Fruit fly (Drosophila melanogaster) whole organism, embryonic: Measurements from ENCODE around the gene Drsl2.

Source experiments
- Aef1 ChIP-seq: fragments of 200-800 bp; sonication (Bioruptor generic); IDR thresholded peaks from 3 replicates; pipeline ENCODE4 v1.3.6; 2022; ENCODE audit warnings: missing biosample characterization, missing genetic modification characterization
- CG11504 ChIP-seq: fragments of 200-800 bp; sonication (Bioruptor generic); optimal IDR thresholded peaks from 3 replicates; lab custom pipeline; 2019; ENCODE audit warnings: missing biosample characterization, mild to moderate bottlenecking, missing genetic modification characterization, moderate library complexity
- CG11695 ChIP-seq: fragments of 200-800 bp; sonication (Bioruptor generic); IDR thresholded peaks from 3 replicates; pipeline ENCODE4 v1.3.6; 2022; ENCODE audit warnings: missing biosample characterization, missing genetic modification characterization
- CG13296 ChIP-seq: fragments of 200-800 bp; sonication (Bioruptor generic); optimal IDR thresholded peaks from 3 replicates; lab custom pipeline; 2018; ENCODE audit warnings: missing biosample characterization, mild to moderate bottlenecking, missing genetic modification characterization
- CG14441 ChIP-seq: fragments of 200-800 bp; sonication (Bioruptor generic); IDR thresholded peaks from 2 replicates; pipeline ENCODE4 v1.3.6; 2022; ENCODE audit warnings: missing biosample characterization, missing genetic modification characterization
- CG15269 ChIP-seq: fragments of 200-800 bp; sonication (Bioruptor generic); optimal IDR thresholded peaks from 2 replicates; lab custom pipeline; 2018; ENCODE audit warnings: missing biosample characterization, mild to moderate bottlenecking, missing genetic modification characterization, moderate library complexity
- CG1529 ChIP-seq: fragments of 200-800 bp; sonication (Bioruptor generic); optimal IDR thresholded peaks from 3 replicates; lab custom pipeline; 2018; ENCODE audit warnings: missing biosample characterization, missing genetic modification characterization
- CG1603 ChIP-seq: fragments of 200-800 bp; sonication (Bioruptor generic); optimal IDR thresholded peaks from 2 replicates; lab custom pipeline; 2019; ENCODE audit warnings: missing biosample characterization, mild to moderate bottlenecking, missing genetic modification characterization, moderate library complexity
- CG17361 ChIP-seq: fragments of 200-800 bp; sonication (Bioruptor generic); IDR thresholded peaks from 3 replicates; pipeline ENCODE4 v1.3.6; 2022; ENCODE audit warnings: missing biosample characterization, missing genetic modification characterization
- CG17385 ChIP-seq: fragments of 200-800 bp; sonication (Bioruptor generic); optimal IDR thresholded peaks from 3 replicates; lab custom pipeline; 2018; ENCODE audit warnings: missing biosample characterization, mild to moderate bottlenecking, missing genetic modification characterization
- CG18476 ChIP-seq: fragments of 200-800 bp; sonication (Bioruptor generic); optimal IDR thresholded peaks from 2 replicates; lab custom pipeline; 2016; ENCODE audit warnings: missing biosample characterization, mild to moderate bottlenecking, missing genetic modification characterization
- CG2678 ChIP-seq: fragments of 200-800 bp; sonication (Bioruptor generic); optimal IDR thresholded peaks from 3 replicates; lab custom pipeline; 2019; ENCODE audit warnings: missing biosample characterization, mild to moderate bottlenecking, missing genetic modification characterization, moderate library complexity
- CG2875 ChIP-seq: fragments of 200-800 bp; sonication (Bioruptor generic); optimal IDR thresholded peaks from 2 replicates; lab custom pipeline; 2017; ENCODE audit warnings: missing biosample characterization, mild to moderate bottlenecking, missing genetic modification characterization, missing genetic modification reagents
- CG3065 ChIP-seq: fragments of 200-800 bp; sonication (Bioruptor generic); optimal IDR thresholded peaks from 2 replicates; lab custom pipeline; 2016; ENCODE audit warnings: missing biosample characterization, missing genetic modification characterization
- CG31441 ChIP-seq: fragments of 200-800 bp; sonication (Bioruptor generic); IDR thresholded peaks from 2 replicates; pipeline ENCODE4 v1.3.6; 2022; ENCODE audit warnings: missing biosample characterization, missing genetic modification characterization
- CG3407 ChIP-seq: fragments of 200-800 bp; sonication (Bioruptor generic); optimal IDR thresholded peaks from 2 replicates; lab custom pipeline; 2018; ENCODE audit warnings: missing biosample characterization, mild to moderate bottlenecking, missing genetic modification characterization
- CG4360 ChIP-seq: fragments of 200-800 bp; sonication (Bioruptor generic); IDR thresholded peaks from 2 replicates; pipeline ENCODE4 v1.3.6; 2022; ENCODE audit warnings: missing biosample characterization, missing genetic modification characterization
- CG5245 ChIP-seq: fragments of 200-800 bp; sonication (Bioruptor generic); optimal IDR thresholded peaks from 3 replicates; lab custom pipeline; 2016; ENCODE audit warnings: missing biosample characterization, missing genetic modification characterization
- CG6854 ChIP-seq: fragments of 200-800 bp; sonication (Bioruptor generic); optimal IDR thresholded peaks from 3 replicates; lab custom pipeline; 2017; ENCODE audit warnings: missing biosample characterization, mild to moderate bottlenecking, missing genetic modification characterization
- CG7271 ChIP-seq: fragments of 200-800 bp; sonication (Bioruptor generic); optimal IDR thresholded peaks from 2 replicates; lab custom pipeline; 2018; ENCODE audit warnings: missing biosample characterization, mild to moderate bottlenecking, missing genetic modification characterization, moderate library complexity
- CG7839 ChIP-seq: fragments of 200-800 bp; sonication (Bioruptor generic); optimal IDR thresholded peaks from 3 replicates; lab custom pipeline; 2018; ENCODE audit warnings: missing biosample characterization, mild to moderate bottlenecking, missing genetic modification characterization, moderate library complexity
- D19A ChIP-seq: fragments of 200-800 bp; optimal IDR thresholded peaks from 3 replicates; lab custom pipeline; 2019; ENCODE audit warnings: missing biosample characterization, mild to moderate bottlenecking, missing genetic modification characterization, moderate library complexity
- Fer1 ChIP-seq: fragments of 200-800 bp; sonication (Bioruptor generic); optimal IDR thresholded peaks from 2 replicates; lab custom pipeline; 2017; ENCODE audit warnings: missing biosample characterization, mild to moderate bottlenecking, missing genetic modification characterization
- Hr3 ChIP-seq: fragments of 200-800 bp; sonication (Bioruptor generic); optimal IDR thresholded peaks from 3 replicates; lab custom pipeline; 2016; ENCODE audit warnings: missing biosample characterization, missing genetic modification characterization
- Mad ChIP-seq: fragments of 200-800 bp; sonication (Bioruptor generic); optimal IDR thresholded peaks from 2 replicates; lab custom pipeline; 2016; ENCODE audit warnings: missing biosample characterization, missing genetic modification characterization
- Med ChIP-seq: fragments of 200-800 bp; sonication (Bioruptor generic); peaks from one replicate; lab custom pipeline; 2016; ENCODE audit warnings: missing biosample characterization, missing genetic modification characterization, mild to moderate bottlenecking, inconsistent platforms, moderate library complexity
- Meics ChIP-seq: fragments of 200-800 bp; sonication (Bioruptor generic); optimal IDR thresholded peaks from 2 replicates; lab custom pipeline; 2017; ENCODE audit warnings: missing biosample characterization, mild to moderate bottlenecking, missing genetic modification characterization
- Mrtf ChIP-seq: fragments of 200-800 bp; sonication (Bioruptor generic); IDR thresholded peaks from 3 replicates; pipeline ENCODE4 v1.3.6; 2022; ENCODE audit warnings: missing biosample characterization, missing genetic modification characterization
- Nf-YA ChIP-seq: fragments of 200-800 bp; sonication (Bioruptor generic); IDR thresholded peaks from 2 replicates; pipeline ENCODE4 v1.3.6; 2022; ENCODE audit warnings: missing biosample characterization, missing genetic modification characterization
- Nf-YB ChIP-seq: fragments of 200-800 bp; sonication (Bioruptor generic); optimal IDR thresholded peaks from 3 replicates; lab custom pipeline; 2019; ENCODE audit warnings: missing biosample characterization, mild to moderate bottlenecking, missing genetic modification characterization, moderate library complexity
- Ptx1 ChIP-seq: fragments of 200-800 bp; sonication (Bioruptor generic); IDR thresholded peaks from 2 replicates; pipeline ENCODE4 v1.3.6; 2022; ENCODE audit warnings: missing biosample characterization, missing genetic modification characterization
- Rfx ChIP-seq: fragments of 200-800 bp; sonication (Bioruptor generic); IDR thresholded peaks from 2 replicates; pipeline ENCODE4 v1.3.6; 2022; ENCODE audit warnings: missing biosample characterization, missing genetic modification characterization
- Sin3A ChIP-seq: fragments of >200 bp; optimal IDR thresholded peaks from 2 replicates; lab custom pipeline; 2018
- al ChIP-seq: fragments of 200-800 bp; sonication (Bioruptor generic); IDR thresholded peaks from 2 replicates; pipeline ENCODE4 v1.3.6; 2022; ENCODE audit warnings: missing biosample characterization, missing genetic modification characterization
- chm ChIP-seq: fragments of 200-800 bp; sonication (Bioruptor generic); IDR thresholded peaks from 2 replicates; pipeline ENCODE4 v1.3.6; 2022; ENCODE audit warnings: missing biosample characterization, missing genetic modification characterization
- corto ChIP-seq: fragments of 200-800 bp; sonication (Bioruptor generic); optimal IDR thresholded peaks from 2 replicates; lab custom pipeline; 2016; ENCODE audit warnings: missing biosample characterization, mild to moderate bottlenecking, missing genetic modification characterization, moderate library complexity
- dmrt99B ChIP-seq: fragments of 200-800 bp; sonication (Bioruptor generic); optimal IDR thresholded peaks from 2 replicates; lab custom pipeline; 2018; ENCODE audit warnings: missing biosample characterization, mild to moderate bottlenecking, missing genetic modification characterization, moderate library complexity
- dpn ChIP-seq, 2 experiments: fragments of 200-800 bp; sonication (Bioruptor generic); optimal IDR thresholded peaks; 3 replicates each; lab custom pipeline; 2016; ENCODE audit warnings: missing biosample characterization in 2 of 2, missing genetic modification characterization in 2 of 2
- eve ChIP-seq, 2 experiments: fragments of >200 bp; optimal IDR thresholded peaks; 2 replicates each; lab custom pipeline; 2017; ENCODE audit warnings: missing biosample characterization in 2 of 2, missing genetic modification characterization in 2 of 2
- fd96Cb ChIP-seq: fragments of 200-800 bp; sonication (Bioruptor generic); optimal IDR thresholded peaks from 2 replicates; lab custom pipeline; 2018; ENCODE audit warnings: missing biosample characterization, mild to moderate bottlenecking, missing genetic modification characterization, moderate library complexity
- jing ChIP-seq: fragments of 200-800 bp; sonication (Bioruptor generic); optimal IDR thresholded peaks from 2 replicates; lab custom pipeline; 2018; ENCODE audit warnings: missing biosample characterization, mild to moderate bottlenecking, missing genetic modification characterization
- lbe ChIP-seq: fragments of 200-800 bp; sonication (Bioruptor generic); optimal IDR thresholded peaks from 2 replicates; lab custom pipeline; 2016; ENCODE audit warnings: missing biosample characterization, mild to moderate bottlenecking, missing genetic modification characterization
- nau ChIP-seq: fragments of 200-800 bp; sonication (Bioruptor generic); optimal IDR thresholded peaks from 3 replicates; lab custom pipeline; 2017; ENCODE audit warnings: missing biosample characterization, mild to moderate bottlenecking, missing genetic modification characterization, missing genetic modification reagents
- pfk ChIP-seq: fragments of 200-800 bp; sonication (Bioruptor generic); optimal IDR thresholded peaks from 2 replicates; lab custom pipeline; 2018; ENCODE audit warnings: missing biosample characterization, mild to moderate bottlenecking, missing genetic modification characterization, moderate library complexity
- phol ChIP-seq: fragments of 200-800 bp; sonication (Bioruptor generic); optimal IDR thresholded peaks from 3 replicates; lab custom pipeline; 2018; ENCODE audit warnings: missing biosample characterization, mild to moderate bottlenecking, missing genetic modification characterization, moderate library complexity
- sc ChIP-seq, 3 experiments: fragments of >200 bp in 2 of 3; fragments of 200-800 bp in 1 of 3; sonication (Bioruptor generic) in 1 of 3; optimal IDR thresholded peaks; 2 replicates in 2 of 3; 3 replicates in 1 of 3; lab custom pipeline; 2017; ENCODE audit warnings: mild to moderate bottlenecking in 1 of 3, missing biosample characterization in 1 of 3, missing genetic modification characterization in 1 of 3, missing genetic modification reagents in 1 of 3
- slbo ChIP-seq: fragments of 200-800 bp; sonication (Bioruptor generic); IDR thresholded peaks from 2 replicates; pipeline ENCODE4 v1.3.6; 2022; ENCODE audit warnings: missing biosample characterization, missing genetic modification characterization
- tna ChIP-seq: fragments of 200-800 bp; sonication (Bioruptor generic); IDR thresholded peaks from 2 replicates; pipeline ENCODE4 v1.3.6; 2022; ENCODE audit warnings: missing biosample characterization, missing genetic modification characterization; ENCODE audit not compliant: partially characterized antibody
- unpg ChIP-seq: fragments of 200-800 bp; sonication (Bioruptor generic); optimal IDR thresholded peaks from 3 replicates; lab custom pipeline; 2018; ENCODE audit warnings: missing biosample characterization, mild to moderate bottlenecking, missing genetic modification characterization, moderate library complexity
- vfl ChIP-seq: fragments of 200-800 bp; sonication (Bioruptor generic); optimal IDR thresholded peaks from 2 replicates; lab custom pipeline; 2016; ENCODE audit warnings: missing biosample characterization, missing genetic modification characterization
- zf30C ChIP-seq: fragments of 200-800 bp; sonication (Bioruptor generic); optimal IDR thresholded peaks from 3 replicates; lab custom pipeline; 2018; ENCODE audit warnings: missing biosample characterization, mild to moderate bottlenecking, missing genetic modification characterization

Drsl2 gene

DNA sequence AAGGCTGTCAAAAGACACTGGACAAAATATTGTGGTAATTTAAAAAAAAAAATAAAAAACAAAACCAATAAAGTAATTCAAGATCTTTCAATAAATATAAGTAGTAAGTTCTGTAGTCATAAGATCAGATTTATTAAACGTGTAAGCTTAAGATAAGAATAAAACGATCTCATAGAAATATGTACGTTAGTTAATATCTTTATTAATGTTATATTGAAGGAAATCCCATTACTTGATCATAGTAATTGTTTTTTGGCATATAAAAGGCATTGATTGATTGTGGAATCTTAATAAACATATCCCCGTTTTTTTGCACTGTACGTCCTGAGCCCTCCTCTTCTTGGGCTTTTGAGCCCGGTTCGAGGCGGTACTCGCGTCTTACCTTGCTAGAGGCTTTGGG is 29.1 kb downstream of the Drsl2 start (continued):
- TF ChIP-seq Sin3A (lab: Kevin White, UChicago) (no peak), CG3407 (no peak), CG5245 (GFP tag; lab: Kevin White, UChicago) (no peak), fd96Cb (tag; lab: Kevin White, UChicago) (no peak), CG4360 (GFP tag; lab: Robert Waterston, UW) (no peak), dmrt99B (peak; percentile 5), jing (GFP tag; lab: Kevin White, UChicago) (no peak), al (no peak), CG17385 (GFP tag; lab: Kevin White, UChicago) (no peak), nau (GFP tag; lab: Kevin White, UChicago) (no peak), Rfx (GFP tag; lab: Robert Waterston, UW) (no peak), Meics (GFP tag; lab: Kevin White, UChicago) (peak; percentile 4), CG13296 (GFP tag; lab: Kevin White, UChicago) (peak; percentile 3), CG11504 (peak; percentile 44), slbo (GFP tag; lab: Robert Waterston, UW) (no peak), pfk (no peak), CG3065 (GFP tag; lab: Kevin White, UChicago) (no peak), Fer1 (GFP tag; lab: Kevin White, UChicago) (peak; percentile 19), Nf-YB (GFP tag; lab: Kevin White, UChicago) (no peak), corto (GFP tag; lab: Kevin White, UChicago) (no peak), CG31441 (GFP tag; lab: Robert Waterston, UW) (peak; percentile 48; the same call in 1 of the 2 replicates), lbe (GFP tag; lab: Kevin White, UChicago) (peak; percentile 51), chm (no peak), Med (GFP tag; lab: Kevin White, UChicago) (no peak), CG15269 (tag; lab: Kevin White, UChicago) (peak; percentile 39), CG1603 (tag; lab: Kevin White, UChicago) (no peak), Mad (no peak), CG11695 (GFP tag; lab: Robert Waterston, UW) (no peak), zf30C (no peak), CG7839 (tag; lab: Kevin White, UChicago) (peak; percentile 14), Nf-YA (no peak), unpg (GFP tag; lab: Kevin White, UChicago) (peak; percentile 23), D19A (tag; lab: Kevin White, UChicago) (no peak), CG18476 (GFP tag; lab: Kevin White, UChicago) (no peak), phol (tag; lab: Kevin White, UChicago) (peak; percentile 13), CG1529 (no peak), vfl (GFP tag; lab: Kevin White, UChicago) (no peak), CG17361 (GFP tag; lab: Robert Waterston, UW) (0 out of 3 replicates have a peak, but pooled peaks have one; percentile 14), tna (no peak), Mrtf (no peak), Aef1 (no peak), sc (optimal IDR thresholded peaks at IDR 0.05; lab: Kevin White, UChicago) (no peak), sc (GFP tag; optimal IDR thresholded peaks at IDR 0.05; lab: Kevin White, UChicago) (no peak), CG7271 (tag; lab: Kevin White, UChicago) (no peak), eve (GFP tag; optimal IDR thresholded peaks at IDR 0.05; lab: Kevin White, UChicago) (no peak), CG2875 (no peak), Hr3 (GFP tag; lab: Kevin White, UChicago) (no peak), dpn (GFP tag; optimal IDR thresholded peaks at IDR 0.05; lab: Kevin White, UChicago) (no peak), CG14441 (GFP tag; lab: Robert Waterston, UW) (no peak), CG6854 (GFP tag; lab: Kevin White, UChicago) (no peak), Ptx1 (GFP tag; lab: Robert Waterston, UW) (no peak), CG2678 (peak; percentile 35)
